Worm (Caenorhabditis elegans) whole organism, dauer: Measurements from ENCODE around the gene srxa-15.

Experiments used
- unc-62 ChIP-seq: sonication (generic microtip); optimal IDR thresholded peaks from 2 replicates; lab custom pipeline; 2017; ENCODE audit warnings: missing biosample characterization, missing genetic modification reagents, missing genetic modification characterization

The srxa-15 gene

DNA sequence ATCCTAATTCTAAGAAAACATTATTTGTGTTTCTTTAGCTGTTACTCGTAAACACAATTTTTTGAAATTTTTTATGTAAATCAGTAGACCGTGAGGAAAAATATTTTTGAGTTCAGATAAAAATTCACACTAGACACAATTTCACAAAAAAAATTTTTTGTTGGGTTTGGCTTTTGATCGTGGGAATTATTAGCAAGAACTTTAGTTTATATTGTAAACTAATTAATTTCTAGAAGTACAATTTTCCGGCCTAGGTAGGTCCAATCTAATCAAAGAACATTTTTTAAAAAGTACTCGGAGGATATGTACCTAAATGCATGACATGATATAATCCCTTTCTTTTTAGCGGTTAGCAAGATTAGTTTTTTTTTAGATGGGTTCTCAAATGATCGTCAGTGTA, 38.2 kb downstream of the srxa-15 start:
- TF ChIP-seq unc-62 = no peak

DNA sequence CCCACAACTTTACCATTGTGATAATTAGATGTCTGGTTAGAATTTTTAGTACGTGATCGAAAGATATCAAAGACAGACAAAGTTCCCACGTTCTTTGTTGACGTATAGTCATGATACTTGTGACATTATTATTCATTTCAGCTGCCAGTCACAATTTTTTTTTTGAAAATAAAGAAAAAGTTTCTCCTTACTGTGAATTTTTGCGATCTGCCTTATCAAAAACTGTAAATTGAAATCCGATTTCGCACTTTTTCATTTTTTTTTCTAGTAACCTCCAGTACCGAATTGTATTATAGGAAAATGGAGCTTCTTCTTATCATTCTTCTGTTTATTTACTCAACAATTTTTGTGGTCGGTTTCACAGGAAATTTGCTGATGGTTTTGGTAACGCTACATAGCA, 39.1 kb downstream of the srxa-15 start, which contains the start of gene srsx-35:
TSS of gene srsx-35 (plus strand) at position 301 of the 400 bp plus-strand sequence.
- no peak for TF ChIP-seq unc-62

DNA sequence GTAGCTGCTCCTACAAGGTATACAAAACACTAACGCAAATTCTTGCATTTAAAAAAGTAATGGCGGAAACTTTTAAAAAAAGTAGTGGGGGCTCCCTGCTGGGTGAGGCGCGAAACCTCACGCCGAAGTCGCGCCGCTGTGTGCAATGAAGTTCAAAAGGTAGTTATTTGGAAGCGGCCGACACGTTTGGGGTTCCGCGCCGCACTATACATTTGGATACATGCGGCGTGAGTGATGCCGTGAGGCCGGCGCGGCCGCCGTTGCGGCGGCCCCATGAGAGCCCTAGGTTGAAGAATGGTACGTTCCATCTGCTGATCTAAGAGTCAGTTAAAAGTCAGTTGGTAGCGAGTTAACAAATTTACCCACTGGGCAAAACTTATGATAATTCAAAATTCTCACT, 39.8 kb downstream of the srxa-15 start:
- no peak for TF ChIP-seq unc-62

ce11 chrV:20682309-20682708, 40.3 kb downstream of the srxa-15 start:
- TF ChIP-seq unc-62 = no peak

DNA sequence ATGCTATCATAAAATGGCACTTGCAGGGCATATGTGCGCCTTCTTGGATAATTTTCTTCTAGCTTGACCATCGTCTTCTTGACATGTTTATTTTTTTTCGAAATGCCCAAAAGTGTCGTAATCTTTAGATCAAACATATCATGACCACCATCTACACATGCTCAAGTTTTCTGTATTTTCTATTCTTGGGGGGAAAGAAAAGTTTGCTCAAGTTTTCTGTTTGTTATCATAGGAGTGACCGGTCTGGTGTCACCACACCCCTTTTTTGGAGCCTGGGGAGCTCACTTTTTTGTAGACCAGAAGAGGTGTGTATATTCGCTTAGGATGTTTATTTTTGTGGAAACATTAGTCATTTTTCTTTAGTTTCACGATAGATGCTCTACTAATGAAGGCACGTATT, 43.4 kb downstream of the srxa-15 start, which contains the start of gene klf-2:
TSS of gene klf-2 (plus strand) at position 301 of the 400 bp plus-strand sequence.
- TF ChIP-seq unc-62 = no peak

DNA sequence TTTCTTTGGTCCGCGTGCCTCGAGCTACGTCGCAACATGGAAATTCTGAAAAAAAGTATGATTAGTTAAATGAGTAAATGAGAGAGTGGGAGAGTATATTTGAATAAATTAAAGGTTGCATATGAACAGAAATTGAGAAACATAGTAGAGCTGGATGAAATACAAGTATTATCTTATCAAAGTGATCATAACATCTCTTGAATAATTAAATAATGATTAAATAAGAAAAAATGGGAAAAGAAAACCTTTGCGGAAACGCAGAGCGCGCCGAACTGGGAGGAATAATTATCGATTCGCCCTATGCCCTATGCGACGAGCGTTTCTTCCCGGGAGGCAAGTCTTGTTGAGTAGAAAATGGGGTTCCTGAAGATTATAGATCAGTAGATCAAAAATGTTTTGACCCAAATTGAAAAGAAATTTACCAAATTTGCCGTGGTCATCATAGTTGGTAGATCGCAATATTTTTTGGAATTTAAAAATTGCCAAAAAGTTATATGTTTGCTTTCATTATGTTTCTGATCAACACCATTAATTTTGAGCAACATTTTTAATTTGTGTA, 47.6 kb downstream of the srxa-15 start, which contains the start of gene F53F8.3:
TSS of gene F53F8.3 (minus strand) at position 51 of the 559 bp plus-strand sequence.
- no peak for TF ChIP-seq unc-62

ce11 chrV:20691585-20691984, 49.6 kb downstream of the srxa-15 start, which contains the start of gene F53F8.4:
TSS of gene F53F8.4 (minus strand) at chrV:20691685.
- TF ChIP-seq unc-62 = no peak

DNA sequence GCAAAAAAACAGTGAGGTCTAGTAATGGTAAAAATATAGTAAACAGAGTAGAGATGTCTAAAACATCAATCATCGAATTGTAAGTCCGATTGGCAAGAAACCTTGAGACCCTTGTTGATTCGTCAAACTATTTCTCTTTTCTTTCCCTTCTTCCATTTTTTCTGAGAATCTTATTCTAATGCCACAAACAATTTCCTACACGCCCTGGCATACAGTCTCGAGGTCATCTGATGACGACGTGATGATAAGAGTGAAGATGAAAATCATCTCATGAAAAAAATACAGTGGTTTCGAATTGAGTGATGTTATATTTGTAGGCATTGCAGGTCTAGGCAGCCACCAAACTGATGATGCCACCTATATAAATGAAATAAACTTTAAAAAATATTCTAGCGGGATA, 50.9 kb downstream of the srxa-15 start:
- TF ChIP-seq unc-62 = no peak

DNA sequence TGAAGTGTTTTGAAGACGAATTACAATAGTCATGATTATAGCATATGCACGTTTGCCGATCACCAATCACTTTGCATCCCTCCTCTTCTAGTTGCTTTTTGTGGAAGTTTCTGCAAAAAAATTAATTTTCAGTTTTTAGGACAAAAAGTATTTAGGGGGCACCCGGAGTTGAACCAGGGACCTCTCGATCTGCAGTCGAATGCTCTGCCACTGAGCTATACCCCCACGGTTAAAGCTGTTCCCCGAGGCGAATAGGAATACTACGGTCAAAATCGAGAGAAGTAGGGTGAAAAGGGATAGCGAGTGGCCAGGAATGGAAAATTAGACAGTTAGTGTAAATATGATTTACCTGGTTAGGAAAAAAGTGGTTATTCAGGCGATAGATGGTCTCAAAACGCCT, 52.0 kb downstream of the srxa-15 start:
- no peak for TF ChIP-seq unc-62
